Fruit fly (Drosophila melanogaster) whole organism, wandering third instar larva: ENCODE measurements around the gene Sf3a1.

Source experiments
- brk ChIP-seq: fragments of 200-800 bp; sonication (Bioruptor generic); optimal IDR thresholded peaks from 2 replicates; lab custom pipeline; 2016; ENCODE audit warnings: missing biosample characterization, mild to moderate bottlenecking, missing genetic modification characterization
- dl ChIP-seq, 2 experiments: fragments of 175-275, 200-275 bp in 1 of 2; fragments of 200-275 bp in 1 of 2; sonication (Bioruptor generic); optimal IDR thresholded peaks; lab custom pipeline; 2018; ENCODE audit warnings: mild to moderate bottlenecking in 2 of 2, missing biosample characterization in 2 of 2, missing genetic modification characterization in 2 of 2, moderate library complexity in 2 of 2; ENCODE audit not compliant: partially characterized antibody in 2 of 2, insufficient read depth in 1 of 2
- jim ChIP-seq: fragments of 175-275, 200-325 bp; sonication (Bioruptor generic); optimal IDR thresholded peaks from 2 replicates; lab custom pipeline; 2016; ENCODE audit warnings: missing biosample characterization, mild to moderate bottlenecking, missing genetic modification characterization
- tai ChIP-seq: sonication (Bioruptor generic); optimal IDR thresholded peaks from 2 replicates; lab custom pipeline; 2016; ENCODE audit warnings: missing biosample characterization, missing genetic modification characterization
- usp ChIP-seq: fragments of >200 bp; optimal IDR thresholded peaks from 2 replicates; lab custom pipeline; 2017; ENCODE audit warnings: missing biosample characterization, missing genetic modification characterization

dm6 chr3R:16982108-16982707 is 19.9 kb downstream of the Sf3a1 start, which contains the start of gene AhcyL2:
- TF ChIP-seq usp (GFP tag; lab: Kevin White, UChicago) (no peak), brk (peak; percentile 79), tai (GFP tag; lab: Kevin White, UChicago) (no peak), dl (GFP tag; optimal IDR thresholded peaks at IDR 0.05; lab: Kevin White, UChicago; ENCODE audit: insufficient read depth in 1 of 2, partially characterized antibody in 2 of 2) (peak in 1 of 2 experiments; percentile 45), jim (GFP tag; lab: Kevin White, UChicago) (no peak)
